Fruit fly (Drosophila melanogaster) whole organism, wandering third instar larva: ENCODE measurements around the gene Uck.

Experiments
- Abd-B ChIP-seq: fragments of >200 bp; optimal IDR thresholded peaks from 2 replicates; lab custom pipeline; 2017; ENCODE audit warnings: missing biosample characterization, missing genetic modification characterization
- CG9705 ChIP-seq: fragments of 200-800 bp; sonication (Bioruptor generic); optimal IDR thresholded peaks from 2 replicates; lab custom pipeline; 2018; ENCODE audit warnings: missing biosample characterization, mild to moderate bottlenecking, missing genetic modification characterization
- CrebA ChIP-seq: fragments of 200-800 bp; sonication (Bioruptor generic); optimal IDR thresholded peaks from 2 replicates; lab custom pipeline; 2016; ENCODE audit warnings: missing biosample characterization, mild to moderate bottlenecking, missing genetic modification characterization, borderline replicate concordance
- Dif ChIP-seq: fragments of 200-275, 200-300 bp; sonication (Bioruptor generic); optimal IDR thresholded peaks from 2 replicates; lab custom pipeline; 2018; ENCODE audit warnings: missing biosample characterization, missing genetic modification characterization; ENCODE audit not compliant: partially characterized antibody
- GATAd ChIP-seq: sonication (Bioruptor generic); optimal IDR thresholded peaks from 2 replicates; lab custom pipeline; 2016; ENCODE audit warnings: missing biosample characterization, missing genetic modification characterization
- HLH106 ChIP-seq: fragments of 200-800 bp; optimal IDR thresholded peaks from 3 replicates; lab custom pipeline; 2019; ENCODE audit warnings: missing biosample characterization, mild to moderate bottlenecking, missing genetic modification characterization, moderate library complexity
- Hnf4 ChIP-seq: fragments of 200-800 bp; sonication (Bioruptor generic); optimal IDR thresholded peaks from 2 replicates; lab custom pipeline; 2016; ENCODE audit warnings: missing biosample characterization, mild to moderate bottlenecking, missing genetic modification characterization
- Hr78 ChIP-seq: fragments of >200 bp; optimal IDR thresholded peaks from 2 replicates; lab custom pipeline; 2017; ENCODE audit warnings: missing biosample characterization, missing genetic modification characterization
- Hr83 ChIP-seq: fragments of 200-300 bp; sonication (Bioruptor generic); optimal IDR thresholded peaks from 2 replicates; lab custom pipeline; 2016; ENCODE audit warnings: missing biosample characterization, mild to moderate bottlenecking, missing genetic modification characterization, moderate library complexity; ENCODE audit not compliant: poor library complexity, severe bottlenecking
- Jra ChIP-seq: sonication (Bioruptor generic); optimal IDR thresholded peaks from 2 replicates; lab custom pipeline; 2016; ENCODE audit warnings: missing biosample characterization, missing genetic modification characterization
- Myc ChIP-seq: fragments of >200 bp; optimal IDR thresholded peaks from 2 replicates; lab custom pipeline; 2017
- N ChIP-seq: fragments of >200 bp; optimal IDR thresholded peaks from 2 replicates; lab custom pipeline; 2018; ENCODE audit warnings: missing biosample characterization, missing external identifiers, missing genetic modification characterization
- OdsH ChIP-seq: fragments of 200-800 bp; sonication (Bioruptor generic); optimal IDR thresholded peaks from 2 replicates; lab custom pipeline; 2016; ENCODE audit warnings: missing biosample characterization, mild to moderate bottlenecking, missing genetic modification characterization
- Rel ChIP-seq, 2 experiments: fragments of 200-800 bp; sonication (Bioruptor generic) in 1 of 2; optimal IDR thresholded peaks; 2 replicates in 1 of 2; 3 replicates in 1 of 2; lab custom pipeline; 2016 to 2019; ENCODE audit warnings: mild to moderate bottlenecking in 2 of 2, missing biosample characterization in 2 of 2, missing genetic modification characterization in 2 of 2, moderate library complexity in 1 of 2
- Sp1 ChIP-seq: fragments of 200-800 bp; sonication (Bioruptor generic); optimal IDR thresholded peaks from 3 replicates; lab custom pipeline; 2019; ENCODE audit warnings: missing biosample characterization, mild to moderate bottlenecking, missing genetic modification characterization, moderate library complexity
- Vsx2 ChIP-seq: fragments of 200-300, 225-300 bp; sonication (Bioruptor generic); optimal IDR thresholded peaks from 2 replicates; lab custom pipeline; 2018; ENCODE audit warnings: missing biosample characterization, missing genetic modification characterization; ENCODE audit not compliant: partially characterized antibody
- br ChIP-seq: fragments of 200-800 bp; sonication (Bioruptor generic); optimal IDR thresholded peaks from 2 replicates; lab custom pipeline; 2016; ENCODE audit warnings: missing biosample characterization, missing genetic modification characterization
- brk ChIP-seq: fragments of 200-800 bp; sonication (Bioruptor generic); optimal IDR thresholded peaks from 2 replicates; lab custom pipeline; 2016; ENCODE audit warnings: missing biosample characterization, mild to moderate bottlenecking, missing genetic modification characterization
- dmrt93B ChIP-seq: fragments of 200-800 bp; sonication (Bioruptor generic); optimal IDR thresholded peaks from 2 replicates; lab custom pipeline; 2018; ENCODE audit warnings: missing biosample characterization, mild to moderate bottlenecking, missing genetic modification characterization
- dsf ChIP-seq: sonication (Bioruptor generic); optimal IDR thresholded peaks from 2 replicates; lab custom pipeline; 2016; ENCODE audit warnings: missing biosample characterization, missing genetic modification characterization, borderline replicate concordance
- ey ChIP-seq: fragments of 200-800 bp; sonication (Bioruptor generic); optimal IDR thresholded peaks from 2 replicates; lab custom pipeline; 2016; ENCODE audit warnings: missing biosample characterization, missing genetic modification characterization
- foxo ChIP-seq, 2 experiments: fragments of 200-800 bp; sonication (Bioruptor generic); optimal IDR thresholded peaks; 2 replicates in 1 of 2; 3 replicates in 1 of 2; lab custom pipeline; 2016 to 2017; ENCODE audit warnings: missing biosample characterization in 2 of 2, missing genetic modification characterization in 2 of 2
- fru ChIP-seq: fragments of 200-800 bp; sonication (Bioruptor generic); optimal IDR thresholded peaks from 3 replicates; lab custom pipeline; 2016; ENCODE audit warnings: missing biosample characterization, mild to moderate bottlenecking, missing genetic modification characterization
- h ChIP-seq: fragments of 200-800 bp; sonication (Bioruptor generic); optimal IDR thresholded peaks from 3 replicates; lab custom pipeline; 2016; ENCODE audit warnings: missing biosample characterization, mild to moderate bottlenecking, missing genetic modification characterization
- jim ChIP-seq: fragments of 175-275, 200-325 bp; sonication (Bioruptor generic); optimal IDR thresholded peaks from 2 replicates; lab custom pipeline; 2016; ENCODE audit warnings: missing biosample characterization, mild to moderate bottlenecking, missing genetic modification characterization
- lola ChIP-seq: fragments of >200 bp; optimal IDR thresholded peaks from 2 replicates; lab custom pipeline; 2017; ENCODE audit warnings: missing biosample characterization, missing genetic modification characterization
- psq ChIP-seq: fragments of 200-800 bp; sonication (Bioruptor generic); optimal IDR thresholded peaks from 3 replicates; lab custom pipeline; 2017; ENCODE audit warnings: missing biosample characterization, mild to moderate bottlenecking, missing genetic modification characterization, moderate library complexity
- rgr ChIP-seq: fragments of 200-800 bp; sonication (Bioruptor generic); optimal IDR thresholded peaks from 3 replicates; lab custom pipeline; 2016; ENCODE audit warnings: missing biosample characterization, mild to moderate bottlenecking, missing genetic modification characterization
- sage ChIP-seq: fragments of 200-800 bp; sonication (Bioruptor generic); optimal IDR thresholded peaks from 2 replicates; lab custom pipeline; 2016; ENCODE audit warnings: missing biosample characterization, mild to moderate bottlenecking, missing genetic modification characterization
- sv ChIP-seq: fragments of 200-800 bp; sonication (Bioruptor generic); optimal IDR thresholded peaks from 3 replicates; lab custom pipeline; 2016; ENCODE audit warnings: missing biosample characterization, missing genetic modification characterization
- usp ChIP-seq: fragments of >200 bp; optimal IDR thresholded peaks from 2 replicates; lab custom pipeline; 2017; ENCODE audit warnings: missing biosample characterization, missing genetic modification characterization
- woc ChIP-seq: sonication (Bioruptor generic); optimal IDR thresholded peaks from 2 replicates; lab custom pipeline; 2016; ENCODE audit warnings: missing biosample characterization, mild to moderate bottlenecking, missing genetic modification characterization

Uck gene

DNA sequence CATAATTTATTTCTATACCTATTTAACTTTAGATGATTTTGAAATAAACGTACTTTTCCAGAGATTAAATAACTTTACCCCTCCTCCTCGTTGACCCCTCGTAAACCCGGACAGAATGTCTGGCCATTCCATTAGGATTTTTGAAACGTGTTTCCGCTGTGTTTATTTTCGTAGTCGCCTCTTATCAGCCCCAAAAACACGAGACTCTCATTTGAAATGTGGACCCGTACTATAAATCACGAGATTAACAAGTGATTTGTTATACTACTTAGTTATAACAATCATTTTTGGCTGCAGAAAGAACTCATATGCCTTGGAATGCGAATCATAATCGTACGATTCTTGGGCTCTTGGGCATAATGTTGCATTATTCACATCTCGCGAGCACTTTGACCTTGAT is 14.5 kb upstream of the Uck start:
- no peak for TF ChIP-seq dmrt93B (GFP tag; lab: Kevin White, UChicago)
- TF ChIP-seq h (GFP tag; lab: Kevin White, UChicago), result no peak
- no peak for TF ChIP-seq Hnf4
- TF ChIP-seq Abd-B, result no peak
- no peak for TF ChIP-seq Sp1 (GFP tag; lab: Kevin White, UChicago)
- no peak for TF ChIP-seq CrebA (GFP tag; lab: Kevin White, UChicago)
- no peak for TF ChIP-seq Hr78 (GFP tag; lab: Kevin White, UChicago)
- no peak for TF ChIP-seq Dif (GFP tag; lab: Kevin White, UChicago)
- TF ChIP-seq brk (GFP tag; lab: Kevin White, UChicago), result no peak
- TF ChIP-seq Jra (GFP tag; lab: Kevin White, UChicago), result no peak
- TF ChIP-seq rgr (GFP tag; lab: Kevin White, UChicago), result no peak
- TF ChIP-seq br (GFP tag; lab: Kevin White, UChicago), result no peak
- TF ChIP-seq GATAd (GFP tag; lab: Kevin White, UChicago), result no peak
- TF ChIP-seq Hr83, result no peak
- no peak for TF ChIP-seq ey
- TF ChIP-seq dsf (GFP tag; lab: Kevin White, UChicago), result no peak
- no peak for TF ChIP-seq usp (GFP tag; lab: Kevin White, UChicago)
- TF ChIP-seq sv, result no peak
- TF ChIP-seq fru (GFP tag; lab: Kevin White, UChicago), result no peak
- no peak for TF ChIP-seq Vsx2 (GFP tag; lab: Kevin White, UChicago)
- TF ChIP-seq, all 38 proteins: peak for 0

DNA sequence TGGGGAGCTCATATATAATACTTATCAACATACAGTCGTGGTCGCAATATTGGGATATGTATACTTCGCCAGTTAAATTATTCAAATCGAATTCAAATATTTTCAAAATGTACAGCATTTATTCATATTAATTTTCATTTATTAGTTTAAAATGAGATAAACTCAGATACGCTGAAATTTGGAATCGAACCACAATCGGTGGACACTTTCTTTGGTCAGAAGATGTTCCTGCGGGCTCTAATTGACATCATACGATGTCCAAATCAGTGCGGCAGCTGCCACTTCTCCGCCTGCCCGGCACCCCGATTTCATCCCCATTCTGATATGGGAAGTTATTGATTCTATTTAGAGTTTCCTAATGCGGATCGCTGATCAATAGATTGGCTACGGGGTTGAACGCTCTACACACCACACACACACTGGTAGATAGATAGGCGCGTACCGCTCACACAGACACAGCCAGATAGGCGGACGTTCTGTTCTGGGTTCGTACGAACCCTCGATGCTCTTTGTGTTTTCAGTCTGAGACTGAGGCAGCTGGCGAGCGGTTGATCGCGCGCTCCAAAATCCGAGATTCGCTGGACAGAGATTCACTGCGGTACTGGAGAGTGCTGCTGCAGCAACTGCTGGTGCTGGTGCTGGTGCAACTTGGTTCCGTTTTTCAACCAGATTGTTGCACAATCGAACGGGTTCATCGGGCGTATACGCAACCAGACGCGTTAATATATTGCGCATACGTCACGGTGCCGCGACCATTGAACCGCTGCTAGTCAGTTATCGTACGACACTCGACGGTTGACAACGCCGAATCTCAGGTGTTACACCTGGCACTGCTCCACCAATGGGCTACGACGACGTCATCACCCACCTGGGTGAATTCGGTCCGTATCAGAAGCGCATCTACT is 13.6 kb upstream of the Uck start, which contains the start of gene Orct:
Gene Orct, plus strand, starts transcription at position 157 of the 905 bp plus-strand sequence.
- peak; percentile 67 for TF ChIP-seq br (GFP tag; lab: Kevin White, UChicago)
- TF ChIP-seq Myc (lab: Kevin White, UChicago), result no peak
- TF ChIP-seq lola (GFP tag; lab: Kevin White, UChicago), result no peak
- peak; percentile 53 for TF ChIP-seq OdsH
- peak; percentile 6 for TF ChIP-seq sv
- TF ChIP-seq jim (GFP tag; lab: Kevin White, UChicago), result no peak
- TF ChIP-seq Sp1 (GFP tag; lab: Kevin White, UChicago), result peak; percentile 74
- TF ChIP-seq HLH106 (tag; lab: Kevin White, UChicago), result peak; percentile 75
- no peak for TF ChIP-seq sage (GFP tag; lab: Kevin White, UChicago)
- TF ChIP-seq ey, result peak; percentile 58
- TF ChIP-seq Rel (GFP tag; optimal IDR thresholded peaks at IDR 0.05; lab: Kevin White, UChicago), result no peak
- peak; percentile 34 for TF ChIP-seq Rel (tag; optimal IDR thresholded peaks at IDR 0.05; lab: Kevin White, UChicago)
- TF ChIP-seq woc (GFP tag; lab: Kevin White, UChicago), result peak; percentile 26
- peak; percentile 59 for TF ChIP-seq dmrt93B (GFP tag; lab: Kevin White, UChicago)
- no peak for TF ChIP-seq N
- peak; percentile 46 for TF ChIP-seq Dif (GFP tag; lab: Kevin White, UChicago)
- TF ChIP-seq rgr (GFP tag; lab: Kevin White, UChicago), result peak; percentile 69
- TF ChIP-seq Hnf4, result peak; percentile 20
- peak; percentile 19 for TF ChIP-seq Jra (GFP tag; lab: Kevin White, UChicago)
- peak; percentile 76 for TF ChIP-seq fru (GFP tag; lab: Kevin White, UChicago)
- no peak for TF ChIP-seq Vsx2 (GFP tag; lab: Kevin White, UChicago)
- peak; percentile 71 for TF ChIP-seq psq (GFP tag; lab: Kevin White, UChicago)
- TF ChIP-seq h (GFP tag; lab: Kevin White, UChicago), result peak; percentile 64
- TF ChIP-seq foxo (GFP tag; optimal IDR thresholded peaks at IDR 0.05; lab: Kevin White, UChicago), result peak in 1 of 2 experiments; percentile 74
- TF ChIP-seq CG9705 (GFP tag; lab: Kevin White, UChicago), result peak; percentile 53

DNA sequence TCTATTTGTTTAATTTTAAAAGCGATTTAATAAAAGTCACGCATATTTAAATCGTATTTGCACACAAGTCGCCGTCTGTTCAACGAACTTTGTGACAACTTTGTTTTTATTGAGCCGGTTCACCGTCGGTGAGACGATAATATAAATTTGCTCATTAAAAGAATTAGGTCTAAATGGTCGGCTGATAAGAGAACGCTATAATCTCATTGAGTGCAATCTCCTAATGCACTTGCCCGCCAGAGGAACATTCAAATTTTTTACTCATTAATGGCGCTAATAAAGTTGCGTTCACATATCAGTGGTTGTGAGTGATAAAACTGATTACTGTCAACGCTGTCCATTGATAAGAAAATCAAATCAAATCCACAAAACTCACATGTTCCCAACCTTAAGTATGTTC is 11.2 kb upstream of the Uck start:
- TF ChIP-seq h (GFP tag; lab: Kevin White, UChicago) (peak; percentile 17), foxo (GFP tag; optimal IDR thresholded peaks at IDR 0.05; lab: Kevin White, UChicago) (peak in 1 of 2 experiments; percentile 19), Sp1 (GFP tag; lab: Kevin White, UChicago) (peak; percentile 37), Rel (GFP tag; optimal IDR thresholded peaks at IDR 0.05; lab: Kevin White, UChicago) (no peak), Rel (tag; optimal IDR thresholded peaks at IDR 0.05; lab: Kevin White, UChicago) (peak; percentile 10), Jra (GFP tag; lab: Kevin White, UChicago) (no peak), CrebA (GFP tag; lab: Kevin White, UChicago) (peak; percentile 81)
